Worm (Caenorhabditis elegans): Measurements from ENCODE around the gene apy-1.

Gene apy-1

DNA sequence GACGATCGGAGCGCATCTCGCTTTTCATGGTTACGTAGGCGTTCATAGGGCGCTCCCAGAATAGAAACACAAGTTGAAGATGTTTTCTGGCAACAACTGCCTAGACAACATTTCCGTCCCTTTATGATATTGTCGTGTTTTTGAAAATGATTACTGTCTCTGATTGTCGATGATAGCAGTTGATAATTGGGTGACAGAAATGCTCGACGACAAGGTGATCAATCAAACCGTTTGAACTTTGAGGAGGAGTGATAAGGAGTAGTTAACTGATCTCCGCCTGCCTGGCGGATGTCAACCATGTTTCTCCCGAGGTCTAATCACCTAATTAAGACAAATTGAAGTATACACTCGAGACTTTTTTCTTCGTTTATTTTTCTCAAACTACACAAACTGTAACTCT is 14.4 kb upstream of the apy-1 start:
- TF ChIP-seq ref-1 (GFP tag; conservative IDR thresholded peaks at IDR 0.05), result no peak
- TF ChIP-seq ztf-23 (GFP tag; IDR thresholded peaks at IDR 0.05), result no peak
- no peak for TF ChIP-seq ztf-29 (GFP tag; IDR thresholded peaks at IDR 0.05)
- TF ChIP-seq cog-1 (tag; optimal IDR thresholded peaks at IDR 0.05), result no peak

ce11 chrX:7582223-7582622 is 12.7 kb upstream of the apy-1 start:
- TF ChIP-seq tab-1 (GFP tag; IDR thresholded peaks at IDR 0.05) (no peak), ztf-23 (GFP tag; IDR thresholded peaks at IDR 0.05) (no peak), cog-1 (tag; optimal IDR thresholded peaks at IDR 0.05) (no peak), ztf-29 (GFP tag; IDR thresholded peaks at IDR 0.05) (no peak), klf-2 (GFP tag; conservative IDR thresholded peaks at IDR 0.05) (no peak), med-1 (GFP tag; optimal IDR thresholded peaks at IDR 0.05; ENCODE audit: insufficient read depth) (no peak), T22C8.4 (GFP tag; IDR thresholded peaks at IDR 0.05) (no peak), flt-1 (GFP tag; IDR thresholded peaks at IDR 0.05) (no peak), ref-1 (GFP tag; conservative IDR thresholded peaks at IDR 0.05) (no peak)

DNA sequence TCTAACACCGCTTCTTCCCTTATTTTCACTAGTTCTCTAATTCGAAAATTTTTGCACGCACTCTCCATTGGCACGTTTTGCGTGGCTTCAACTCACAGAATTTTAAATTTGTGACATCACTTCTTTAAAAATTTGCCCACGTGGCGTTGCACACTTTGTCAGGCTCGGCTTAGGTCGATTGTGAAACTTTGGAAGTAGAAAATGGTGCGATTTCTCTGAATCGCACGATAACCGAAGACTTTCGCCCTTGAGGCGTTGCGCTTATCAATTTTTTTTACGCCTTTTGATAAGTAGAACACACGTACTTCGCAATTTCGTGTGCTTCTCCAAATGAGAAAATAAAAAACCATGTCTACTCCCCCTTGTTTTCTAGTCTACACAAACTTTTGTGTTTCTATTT is 8.8 kb upstream of the apy-1 start:
- TF ChIP-seq med-1 (GFP tag; optimal IDR thresholded peaks at IDR 0.05; ENCODE audit: insufficient read depth), result no peak
- TF ChIP-seq T22C8.4 (GFP tag; IDR thresholded peaks at IDR 0.05), result no peak
- TF ChIP-seq klf-2 (GFP tag; conservative IDR thresholded peaks at IDR 0.05), result no peak
- no peak for TF ChIP-seq ztf-23 (GFP tag; IDR thresholded peaks at IDR 0.05)
- no peak for TF ChIP-seq tab-1 (GFP tag; IDR thresholded peaks at IDR 0.05)
- no peak for TF ChIP-seq ztf-29 (GFP tag; IDR thresholded peaks at IDR 0.05)
- TF ChIP-seq flt-1 (GFP tag; IDR thresholded peaks at IDR 0.05), result no peak
- no peak for TF ChIP-seq cog-1 (tag; optimal IDR thresholded peaks at IDR 0.05)
- TF ChIP-seq ref-1 (GFP tag; conservative IDR thresholded peaks at IDR 0.05), result no peak

DNA sequence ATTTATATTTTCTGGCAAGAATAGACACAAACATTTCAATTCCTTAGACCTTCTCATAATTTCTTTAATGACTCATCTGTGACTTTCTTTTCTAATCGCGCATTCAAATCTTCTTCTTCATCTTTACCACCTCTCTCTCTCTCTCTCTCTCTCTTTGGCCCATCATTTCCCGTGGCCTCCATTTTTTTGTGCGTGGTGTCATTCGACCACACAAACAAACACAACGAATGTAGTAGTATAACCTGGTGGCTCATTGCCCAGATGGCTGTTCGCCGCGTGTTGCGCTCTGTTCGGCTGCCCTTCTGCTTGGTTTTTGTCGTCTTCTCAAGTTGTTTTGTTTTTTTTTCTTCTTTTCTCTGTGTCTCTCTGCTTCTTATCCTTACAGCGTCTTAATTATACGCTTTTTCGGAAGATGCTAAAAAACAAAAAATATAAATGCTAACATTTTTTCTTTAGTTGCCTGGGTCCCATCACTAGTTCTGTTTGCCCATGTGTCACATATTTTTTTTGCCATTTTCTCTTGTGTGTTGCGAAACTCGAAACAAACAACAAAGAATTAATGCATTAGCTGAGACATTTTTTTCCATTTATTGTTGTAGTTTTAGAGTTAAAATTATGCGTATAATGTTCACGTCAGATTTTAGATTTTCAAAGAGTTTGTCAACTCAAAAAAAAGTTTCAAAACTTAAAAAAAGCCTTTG is 8.1 kb upstream of the apy-1 start:
- TF ChIP-seq ref-1 (GFP tag; conservative IDR thresholded peaks at IDR 0.05) (no peak), ztf-23 (GFP tag; IDR thresholded peaks at IDR 0.05) (no peak), klf-2 (GFP tag; conservative IDR thresholded peaks at IDR 0.05) (no peak), T22C8.4 (GFP tag; IDR thresholded peaks at IDR 0.05) (no peak), ztf-29 (GFP tag; IDR thresholded peaks at IDR 0.05) (no peak), cog-1 (tag; optimal IDR thresholded peaks at IDR 0.05) (no peak), flt-1 (GFP tag; IDR thresholded peaks at IDR 0.05) (no peak), tab-1 (GFP tag; IDR thresholded peaks at IDR 0.05) (no peak), med-1 (GFP tag; optimal IDR thresholded peaks at IDR 0.05; ENCODE audit: insufficient read depth) (no peak)

ce11 chrX:7575939-7576338 is 6.4 kb upstream of the apy-1 start:
- no peak for TF ChIP-seq flt-1 (GFP tag; IDR thresholded peaks at IDR 0.05)
- no peak for TF ChIP-seq T22C8.4 (GFP tag; IDR thresholded peaks at IDR 0.05)
- TF ChIP-seq cog-1 (tag; optimal IDR thresholded peaks at IDR 0.05), result no peak
- TF ChIP-seq ref-1 (GFP tag; conservative IDR thresholded peaks at IDR 0.05), result no peak
- TF ChIP-seq tab-1 (GFP tag; IDR thresholded peaks at IDR 0.05), result no peak
- TF ChIP-seq med-1 (GFP tag; optimal IDR thresholded peaks at IDR 0.05; ENCODE audit: insufficient read depth), result no peak
- no peak for TF ChIP-seq ztf-29 (GFP tag; IDR thresholded peaks at IDR 0.05)

DNA sequence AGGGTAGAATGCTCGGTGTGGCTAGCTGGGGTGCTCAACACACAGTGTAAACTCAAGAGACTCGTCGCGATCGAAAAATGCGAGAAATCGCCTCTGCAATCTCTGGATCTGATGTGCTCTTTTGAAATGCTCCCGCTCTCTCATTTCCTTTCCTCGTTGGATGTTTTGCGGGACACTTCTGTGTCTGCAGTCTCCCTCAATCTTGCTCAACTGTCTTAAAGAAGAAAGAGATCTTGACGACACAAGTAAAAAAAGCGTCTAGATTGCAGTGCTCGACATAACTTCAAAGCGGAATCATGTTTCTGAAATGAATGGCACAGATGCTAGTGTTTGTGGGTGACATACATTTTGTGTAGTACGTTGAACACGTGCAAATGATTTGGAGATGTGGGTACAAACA is 4.1 kb upstream of the apy-1 start:
- TF ChIP-seq ref-1 (GFP tag; conservative IDR thresholded peaks at IDR 0.05) (no peak), cog-1 (tag; optimal IDR thresholded peaks at IDR 0.05) (peak; percentile 7), ztf-23 (GFP tag; IDR thresholded peaks at IDR 0.05) (no peak)

ce11 chrX:7573572-7573628 is 3.9 kb upstream of the apy-1 start, which contains the start of the genes unc-98 and F08C6.18:
unc-98 (minus strand) TSS chrX:7573619.
F08C6.18 (minus strand) TSS chrX:7573628.
- TF ChIP-seq klf-2 (GFP tag; conservative IDR thresholded peaks at IDR 0.05) (no peak), flt-1 (GFP tag; IDR thresholded peaks at IDR 0.05) (no peak), T22C8.4 (GFP tag; IDR thresholded peaks at IDR 0.05) (no peak), cog-1 (tag; optimal IDR thresholded peaks at IDR 0.05) (no peak), tab-1 (GFP tag; IDR thresholded peaks at IDR 0.05) (no peak), ztf-23 (GFP tag; IDR thresholded peaks at IDR 0.05) (no peak), ref-1 (GFP tag; conservative IDR thresholded peaks at IDR 0.05) (no peak), ztf-29 (GFP tag; IDR thresholded peaks at IDR 0.05) (no peak), med-1 (GFP tag; optimal IDR thresholded peaks at IDR 0.05; ENCODE audit: insufficient read depth) (no peak)

DNA sequence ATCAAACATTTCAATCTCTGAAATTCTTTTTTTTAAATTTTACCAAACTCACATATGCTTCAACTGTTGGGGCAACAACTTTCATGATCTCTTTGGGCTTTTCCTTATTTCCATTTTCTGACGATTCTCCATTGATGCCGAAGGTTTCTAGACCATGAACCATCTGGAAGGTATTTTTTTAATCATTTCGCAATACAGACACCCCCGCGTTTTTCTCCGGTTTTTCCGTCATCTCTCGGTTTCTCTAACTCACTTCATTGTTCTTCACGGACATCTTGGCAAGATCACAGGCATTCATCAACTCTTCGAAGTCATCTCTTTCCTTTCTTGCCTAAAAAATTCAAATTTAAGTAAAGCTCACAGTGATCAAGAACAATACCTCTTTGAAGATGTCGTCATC is 3.6 kb upstream of the apy-1 start:
- TF ChIP-seq tab-1 (GFP tag; IDR thresholded peaks at IDR 0.05), result no peak
- TF ChIP-seq T22C8.4 (GFP tag; IDR thresholded peaks at IDR 0.05), result no peak
- no peak for TF ChIP-seq ref-1 (GFP tag; conservative IDR thresholded peaks at IDR 0.05)
- TF ChIP-seq ztf-23 (GFP tag; IDR thresholded peaks at IDR 0.05), result no peak
- no peak for TF ChIP-seq med-1 (GFP tag; optimal IDR thresholded peaks at IDR 0.05; ENCODE audit: insufficient read depth)
- no peak for TF ChIP-seq flt-1 (GFP tag; IDR thresholded peaks at IDR 0.05)
- TF ChIP-seq ztf-29 (GFP tag; IDR thresholded peaks at IDR 0.05), result no peak
- no peak for TF ChIP-seq cog-1 (tag; optimal IDR thresholded peaks at IDR 0.05)
- TF ChIP-seq klf-2 (GFP tag; conservative IDR thresholded peaks at IDR 0.05), result no peak

ce11 chrX:7572057-7572456 is 2.5 kb upstream of the apy-1 start, which contains the start of gene pcyt-1:
pcyt-1 (plus strand) TSS chrX:7572357.
- TF ChIP-seq flt-1 (GFP tag; IDR thresholded peaks at IDR 0.05) (no peak), ref-1 (GFP tag; conservative IDR thresholded peaks at IDR 0.05) (no peak), ztf-23 (GFP tag; IDR thresholded peaks at IDR 0.05) (no peak), klf-2 (GFP tag; conservative IDR thresholded peaks at IDR 0.05) (no peak), tab-1 (GFP tag; IDR thresholded peaks at IDR 0.05) (no peak), med-1 (GFP tag; optimal IDR thresholded peaks at IDR 0.05; ENCODE audit: insufficient read depth) (no peak), T22C8.4 (GFP tag; IDR thresholded peaks at IDR 0.05) (no peak), cog-1 (tag; optimal IDR thresholded peaks at IDR 0.05) (no peak), ztf-29 (GFP tag; IDR thresholded peaks at IDR 0.05) (no peak)

DNA sequence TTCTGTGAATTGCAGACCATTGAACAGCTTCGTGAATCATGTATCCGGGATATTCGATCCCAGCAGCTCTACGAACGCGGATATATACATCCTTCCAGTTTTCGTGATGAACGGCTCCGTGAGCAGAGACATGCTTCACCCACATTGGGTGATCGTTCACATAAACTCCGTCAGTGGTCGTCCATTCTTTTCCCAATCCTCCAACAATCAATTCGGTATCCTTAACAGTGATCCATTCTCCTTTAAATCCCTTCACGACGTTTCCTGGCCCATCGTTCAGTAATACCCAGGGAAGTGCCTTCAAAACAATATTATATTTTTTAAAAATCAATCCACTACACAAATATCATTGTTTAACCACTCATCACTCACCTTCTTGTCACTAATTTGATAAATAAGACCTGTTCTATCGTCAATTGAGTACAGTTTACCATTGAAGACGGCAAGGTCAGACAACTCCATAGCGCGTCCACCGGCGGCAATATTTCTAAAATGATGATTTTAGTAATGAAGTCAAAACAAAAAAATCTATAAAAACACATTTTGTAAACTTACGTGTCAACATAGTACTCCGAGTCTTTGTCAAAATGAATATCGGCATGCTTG is 735 bp downstream of the apy-1 start:
- TF ChIP-seq ztf-23 (GFP tag; IDR thresholded peaks at IDR 0.05), result no peak
- TF ChIP-seq klf-2 (GFP tag; conservative IDR thresholded peaks at IDR 0.05), result no peak
- no peak for TF ChIP-seq cog-1 (tag; optimal IDR thresholded peaks at IDR 0.05)
- TF ChIP-seq ztf-29 (GFP tag; IDR thresholded peaks at IDR 0.05), result no peak
- TF ChIP-seq tab-1 (GFP tag; IDR thresholded peaks at IDR 0.05), result no peak

Data from whole organism, midembryonic.